Worm (Caenorhabditis elegans) whole organism, young adult: ENCODE measurements around the gene idpp-13.

Experiments used
- B0019.2 ChIP-seq: fragments of 200-800 bp; sonication (Bioruptor generic); conservative IDR thresholded peaks from 2 replicates; pipeline ENCODE4 v1.3.6; 2022; ENCODE audit warnings: missing genetic modification reagents, missing genetic modification characterization, missing compliant biosample characterization
- B0035.1 ChIP-seq: sonication (generic microtip); optimal IDR thresholded peaks from 2 replicates; lab custom pipeline; 2016; ENCODE audit warnings: missing genetic modification characterization, mild to moderate bottlenecking, missing compliant biosample characterization, missing genotype, missing genetic modification reagents
- C06A6.2 ChIP-seq: fragments of 200-800 bp; sonication (Bioruptor generic); conservative IDR thresholded peaks from 2 replicates; pipeline ENCODE4 v1.3.6; 2022; ENCODE audit warnings: missing genetic modification characterization, missing compliant biosample characterization
- C17E4.6 ChIP-seq: fragments of 200-800 bp; sonication (Bioruptor generic); IDR thresholded peaks from 2 replicates; pipeline ENCODE4 v1.3.6; 2022; ENCODE audit warnings: missing genetic modification reagents, missing genetic modification characterization, missing compliant biosample characterization
- F33H1.4 ChIP-seq: fragments of 200-800 bp; sonication (Bioruptor generic); IDR thresholded peaks from 2 replicates; pipeline ENCODE4 v1.3.6; 2022; ENCODE audit warnings: missing genetic modification reagents, missing genetic modification characterization, missing compliant biosample characterization
- F49E8.2 ChIP-seq: sonication (generic microtip); optimal IDR thresholded peaks from 3 replicates; lab custom pipeline; 2017; ENCODE audit warnings: missing genetic modification characterization, mild to moderate bottlenecking, missing compliant biosample characterization, antibody characterized with exemption, moderate library complexity; ENCODE audit not compliant: insufficient read depth
- F55B11.4 ChIP-seq: sonication (generic microtip); optimal IDR thresholded peaks from 2 replicates; lab custom pipeline; 2016; ENCODE audit warnings: missing compliant biosample characterization, missing genetic modification characterization, borderline replicate concordance; ENCODE audit not compliant: insufficient read depth
- Y56A3A.18 ChIP-seq: fragments of 200-800 bp; sonication (Bioruptor generic); IDR thresholded peaks from 2 replicates; pipeline ENCODE4 v1.3.6; 2022; ENCODE audit warnings: missing genetic modification reagents, missing genetic modification characterization, missing compliant biosample characterization
- attf-3 ChIP-seq: fragments of 200-800 bp; sonication (Bioruptor generic); conservative IDR thresholded peaks from 2 replicates; pipeline ENCODE4 v1.3.6; 2022; ENCODE audit warnings: missing genetic modification reagents, missing genetic modification characterization, missing compliant biosample characterization
- bed-1 ChIP-seq: fragments of 200-800 bp; sonication (Bioruptor generic); IDR thresholded peaks from 2 replicates; pipeline ENCODE4 v1.3.6; 2022; ENCODE audit warnings: missing genetic modification reagents, missing genetic modification characterization, missing compliant biosample characterization
- ccch-3 ChIP-seq: fragments of 200-800 bp; sonication (Bioruptor generic); optimal IDR thresholded peaks from 2 replicates; lab custom pipeline; 2018; ENCODE audit warnings: mild to moderate bottlenecking, missing genetic modification characterization, missing compliant biosample characterization
- cebp-1 ChIP-seq, 2 experiments: fragments of 200-800 bp in 1 of 2; sonication (Bioruptor generic) in 1 of 2; sonication (generic microtip) in 1 of 2; IDR thresholded peaks in 1 of 2; optimal IDR thresholded peaks in 1 of 2; 2 replicates each; pipeline versions ENCODE4 v1.3.6 to Lab custom; 2017 to 2022; ENCODE audit warnings: missing compliant biosample characterization in 2 of 2, missing genetic modification characterization in 2 of 2, mild to moderate bottlenecking in 1 of 2, missing genetic modification reagents in 1 of 2, moderate library complexity in 1 of 2
- ceh-40 ChIP-seq: fragments of 200-800 bp; sonication (Bioruptor generic); IDR thresholded peaks from 2 replicates; pipeline ENCODE4 v1.3.6; 2022; ENCODE audit warnings: missing genetic modification characterization, missing compliant biosample characterization
- egl-18 ChIP-seq: fragments of 200-800 bp; sonication (Bioruptor generic); IDR thresholded peaks from 2 replicates; pipeline ENCODE4 v1.3.6; 2022; ENCODE audit warnings: missing genetic modification reagents, missing genetic modification characterization, missing compliant biosample characterization
- egl-44 ChIP-seq: fragments of 200-800 bp; sonication (Bioruptor generic); IDR thresholded peaks from 2 replicates; pipeline ENCODE4 v1.3.6; 2022; ENCODE audit warnings: missing genetic modification reagents, missing genetic modification characterization, missing compliant biosample characterization
- egrh-3 ChIP-seq: fragments of 200-800 bp; sonication (Bioruptor generic); IDR thresholded peaks from 2 replicates; pipeline ENCODE4 v1.3.6; 2022; ENCODE audit warnings: missing genetic modification reagents, missing genetic modification characterization, missing compliant biosample characterization
- fkh-3 ChIP-seq: sonication (generic microtip); optimal IDR thresholded peaks from 2 replicates; lab custom pipeline; 2016; ENCODE audit warnings: mild to moderate bottlenecking, missing genetic modification characterization, missing compliant biosample characterization
- gei-17 ChIP-seq: fragments of 200-800 bp; sonication (Bioruptor generic); optimal IDR thresholded peaks from 2 replicates; lab custom pipeline; 2018; ENCODE audit warnings: mild to moderate bottlenecking, missing genetic modification characterization, missing compliant biosample characterization
- hmg-1.2 ChIP-seq: fragments of 200-800 bp; sonication (Bioruptor generic); IDR thresholded peaks from 2 replicates; pipeline ENCODE4 v1.3.6; 2022; ENCODE audit warnings: missing genetic modification reagents, missing genetic modification characterization, missing compliant biosample characterization
- let-526 ChIP-seq: fragments of 200-800 bp; sonication (Bioruptor generic); IDR thresholded peaks from 2 replicates; pipeline ENCODE4 v1.3.6; 2022; ENCODE audit warnings: missing genetic modification reagents, missing genetic modification characterization, missing compliant biosample characterization
- let-607 ChIP-seq, 2 experiments: fragments of 200-800 bp in 1 of 2; sonication (Bioruptor generic) in 1 of 2; sonication (generic microtip) in 1 of 2; optimal IDR thresholded peaks; 2 replicates each; lab custom pipeline; 2016 to 2018; ENCODE audit warnings: mild to moderate bottlenecking in 2 of 2, missing compliant biosample characterization in 2 of 2, missing genetic modification characterization in 2 of 2, moderate library complexity in 2 of 2, missing genotype in 1 of 2
- lir-1 ChIP-seq: fragments of 200-800 bp; sonication (Bioruptor generic); conservative IDR thresholded peaks from 2 replicates; pipeline ENCODE4 v1.3.6; 2022; ENCODE audit warnings: missing genetic modification reagents, missing genetic modification characterization, missing compliant biosample characterization
- lsy-27 ChIP-seq: sonication (generic microtip); optimal IDR thresholded peaks from 2 replicates; lab custom pipeline; 2017; ENCODE audit warnings: missing genetic modification characterization, mild to moderate bottlenecking, missing compliant biosample characterization, antibody characterized with exemption, missing genotype, borderline replicate concordance; ENCODE audit not compliant: insufficient read depth
- madf-3 ChIP-seq: fragments of 200-800 bp; sonication (Bioruptor generic); IDR thresholded peaks from 2 replicates; pipeline ENCODE4 v1.3.6; 2022; ENCODE audit warnings: missing genetic modification reagents, missing genetic modification characterization, missing compliant biosample characterization
- madf-6 ChIP-seq: fragments of 200-800 bp; sonication (Bioruptor generic); IDR thresholded peaks from 2 replicates; pipeline ENCODE4 v1.3.6; 2022; ENCODE audit warnings: missing genetic modification reagents, missing genetic modification characterization, missing compliant biosample characterization
- madf-8 ChIP-seq: fragments of 200-800 bp; sonication (Bioruptor generic); conservative IDR thresholded peaks from 2 replicates; pipeline ENCODE4 v1.3.6; 2022; ENCODE audit warnings: missing genetic modification reagents, missing genetic modification characterization, missing compliant biosample characterization
- mxl-1 ChIP-seq: sonication (generic microtip); optimal IDR thresholded peaks from 2 replicates; lab custom pipeline; 2016; ENCODE audit warnings: missing genetic modification characterization, missing compliant biosample characterization
- nhr-80 ChIP-seq: sonication (generic microtip); optimal IDR thresholded peaks from 2 replicates; lab custom pipeline; 2016; ENCODE audit warnings: missing genetic modification characterization, missing compliant biosample characterization
- nhr-90 ChIP-seq: sonication (generic microtip); optimal IDR thresholded peaks from 2 replicates; lab custom pipeline; 2016; ENCODE audit warnings: missing genotype, mild to moderate bottlenecking, missing genetic modification characterization, missing compliant biosample characterization
- rec-8 ChIP-seq, 2 experiments: sonication (generic microtip); optimal IDR thresholded peaks; 2 replicates each; lab custom pipeline; 2016; ENCODE audit warnings: mild to moderate bottlenecking in 2 of 2, missing genetic modification characterization in 2 of 2, missing genetic modification reagents in 2 of 2, missing genotype in 2 of 2, missing biosample characterization in 1 of 2, missing compliant biosample characterization in 1 of 2, moderate library complexity in 1 of 2
- repo-1 ChIP-seq: sonication (generic microtip); optimal IDR thresholded peaks from 2 replicates; lab custom pipeline; 2017; ENCODE audit warnings: mild to moderate bottlenecking, missing genetic modification characterization, missing compliant biosample characterization
- sea-2 ChIP-seq: fragments of 200-800 bp; sonication (Bioruptor generic); IDR thresholded peaks from 2 replicates; pipeline ENCODE4 v1.3.6; 2022; ENCODE audit warnings: missing genetic modification characterization, missing compliant biosample characterization
- sptf-2 ChIP-seq: fragments of 200-800 bp; sonication (Bioruptor generic); optimal IDR thresholded peaks from 2 replicates; lab custom pipeline; 2018; ENCODE audit warnings: mild to moderate bottlenecking, missing genetic modification characterization, missing compliant biosample characterization
- tbx-9 ChIP-seq: sonication (generic microtip); optimal IDR thresholded peaks from 2 replicates; lab custom pipeline; 2016; ENCODE audit warnings: borderline replicate concordance, missing genetic modification characterization, inconsistent platforms, missing compliant biosample characterization
- unc-62 ChIP-seq: fragments of 150-350 bp; optimal IDR thresholded peaks from 2 replicates; lab custom pipeline; 2014; ENCODE audit warnings: missing biosample characterization, missing genetic modification reagents, missing genetic modification characterization
- xnd-1 ChIP-seq: sonication (generic microtip); optimal IDR thresholded peaks from 2 replicates; lab custom pipeline; 2016; ENCODE audit warnings: missing genotype, missing genetic modification reagents, missing genetic modification characterization, missing compliant biosample characterization
- ztf-22 ChIP-seq: fragments of 200-800 bp; sonication (Bioruptor generic); optimal IDR thresholded peaks from 2 replicates; lab custom pipeline; 2018; ENCODE audit warnings: mild to moderate bottlenecking, missing genetic modification characterization, moderate library complexity, missing compliant biosample characterization
- ztf-26 ChIP-seq: sonication (generic microtip); optimal IDR thresholded peaks from 2 replicates; lab custom pipeline; 2017; ENCODE audit warnings: missing genetic modification characterization, missing compliant biosample characterization
- ztf-3 ChIP-seq: fragments of 200-800 bp; sonication (Bioruptor generic); optimal IDR thresholded peaks from 2 replicates; lab custom pipeline; 2018; ENCODE audit warnings: mild to moderate bottlenecking, missing genetic modification characterization, missing compliant biosample characterization

idpp-13 gene

ce11 chrIII:937961-938360 lies 21.2 kb upstream of the idpp-13 start, which contains the start of gene fbxa-56:
Gene fbxa-56, minus strand, starts transcription at chrIII:938061.
- TF ChIP-seq F33H1.4 (GFP tag; lab: Robert Waterston, UW) (no peak), nhr-90 (tag; lab: Kevin White, UChicago) (no peak), madf-6 (GFP tag; lab: Robert Waterston, UW) (no peak), egl-44 (GFP tag; lab: Robert Waterston, UW) (no peak), egl-18 (no peak)

ce11 chrIII:936037-936507 lies 19.3 kb upstream of the idpp-13 start, which contains the start of gene fbxa-55:
Gene fbxa-55, minus strand, starts transcription at chrIII:936087.
- TF ChIP-seq hmg-1.2 (GFP tag; lab: Robert Waterston, UW) (no peak), Y56A3A.18 (GFP tag; lab: Robert Waterston, UW) (no peak), unc-62 (GFP tag; lab: Kevin White, UChicago) (peak; percentile 68), madf-8 (GFP tag; lab: Robert Waterston, UW) (no peak), mxl-1 (tag; lab: Kevin White, UChicago) (no peak), ztf-3 (GFP tag; lab: Kevin White, UChicago) (no peak), nhr-80 (tag; lab: Kevin White, UChicago) (peak; percentile 71), fkh-3 (no peak), ztf-22 (no peak), cebp-1 (GFP tag; IDR thresholded peaks at IDR 0.05; lab: Robert Waterston, UW) (peak; percentile 69; the same call in 1 of the 2 replicates), cebp-1 (tag; optimal IDR thresholded peaks at IDR 0.05; lab: Kevin White, UChicago) (peak; percentile 60), C17E4.6 (GFP tag; lab: Robert Waterston, UW) (no peak), F55B11.4 (tag; lab: Kevin White, UChicago) (no peak), bed-1 (no peak), C06A6.2 (GFP tag; lab: Robert Waterston, UW) (no peak), gei-17 (GFP tag; lab: Kevin White, UChicago) (no peak), F49E8.2 (tag; lab: Kevin White, UChicago) (no peak), repo-1 (tag; lab: Kevin White, UChicago) (no peak), let-607 (tag; optimal IDR thresholded peaks at IDR 0.05; lab: Kevin White, UChicago) (peak in 1 of 2 experiments; percentile 2), ztf-26 (no peak), xnd-1 (tag; lab: Kevin White, UChicago) (no peak), let-526 (GFP tag; lab: Robert Waterston, UW) (no peak), lir-1 (no peak), egrh-3 (GFP tag; lab: Robert Waterston, UW) (no peak), sptf-2 (GFP tag; lab: Kevin White, UChicago) (no peak), rec-8 (tag; optimal IDR thresholded peaks at IDR 0.05; lab: Kevin White, UChicago) (no peak), ccch-3 (GFP tag; lab: Kevin White, UChicago) (no peak), B0019.2 (GFP tag; lab: Robert Waterston, UW) (no peak), ceh-40 (GFP tag; lab: Robert Waterston, UW) (no peak), attf-3 (GFP tag; lab: Robert Waterston, UW) (no peak), madf-3 (GFP tag; lab: Robert Waterston, UW) (no peak), lsy-27 (tag; lab: Kevin White, UChicago) (no peak), egl-18 (no peak), B0035.1 (tag; lab: Kevin White, UChicago) (no peak), sea-2 (GFP tag; lab: Robert Waterston, UW) (no peak), tbx-9 (tag; lab: Kevin White, UChicago) (no peak)
